Worm (Caenorhabditis elegans) whole organism, dauer: ENCODE results near the gene flp-15.

ENCODE experiments used
- unc-62 ChIP-seq: sonication (generic microtip); optimal IDR thresholded peaks from 2 replicates; lab custom pipeline; 2017; ENCODE audit warnings: missing biosample characterization, missing genetic modification reagents, missing genetic modification characterization

The flp-15 gene

DNA sequence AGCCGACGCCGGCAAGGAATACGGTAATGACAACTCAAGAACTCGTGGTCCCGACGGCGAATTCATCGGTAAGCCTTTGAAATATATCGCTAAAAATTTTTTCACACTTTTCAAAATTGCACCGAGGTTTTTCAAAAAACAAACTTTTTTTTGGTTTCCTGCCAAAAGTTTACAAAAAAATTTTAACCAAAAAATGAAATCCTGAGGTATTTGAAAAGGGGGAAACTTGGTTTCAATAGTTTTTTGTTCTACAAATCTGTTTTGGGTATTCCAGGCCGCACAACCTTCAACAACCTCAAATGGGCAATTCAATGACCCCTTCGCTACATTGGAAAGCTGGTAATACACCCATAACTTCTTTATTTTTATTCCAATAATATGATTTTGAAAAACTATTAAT is 14.4 kb upstream of the flp-15 start:
- no peak for TF ChIP-seq unc-62 (GFP tag; lab: Kevin White, UChicago)

DNA sequence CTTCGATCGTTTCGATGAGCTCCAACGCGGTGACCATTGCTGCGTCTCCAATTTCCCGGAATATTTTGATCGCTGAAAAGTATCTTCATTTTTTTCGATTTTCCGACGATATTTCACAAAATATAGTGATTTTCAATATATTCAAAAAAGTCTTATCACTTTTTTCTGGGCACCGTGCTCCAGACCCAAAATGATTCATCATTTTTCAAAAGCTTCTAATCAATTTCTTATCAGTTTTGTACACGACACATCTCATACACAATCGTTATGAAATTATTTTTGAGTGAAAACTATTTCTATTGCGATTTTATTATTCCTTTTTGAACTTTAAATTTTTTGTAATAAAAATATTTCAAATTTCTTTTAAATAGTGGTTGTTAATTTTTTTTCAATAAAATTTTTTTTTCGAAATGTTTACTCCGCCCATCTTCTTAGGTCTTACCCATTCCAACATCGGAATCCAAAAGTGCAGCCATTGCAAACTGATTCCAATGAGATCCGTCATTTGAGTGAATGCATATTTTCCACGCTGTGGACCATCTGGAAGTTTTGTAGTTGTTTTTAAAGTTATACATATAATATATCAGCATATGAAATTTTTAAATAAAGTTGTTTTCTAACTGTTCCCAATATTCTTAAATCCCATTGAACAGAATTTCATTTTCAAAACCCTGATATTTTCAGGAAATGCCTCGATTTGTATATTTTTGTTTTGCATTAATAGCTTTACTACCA is 11.3 kb upstream of the flp-15 start, which contains the start of gene sid-2:
sid-2 (plus strand) TSS at position 685 of the 735 bp plus-strand sequence.
- no peak for TF ChIP-seq unc-62 (GFP tag; lab: Kevin White, UChicago)

DNA sequence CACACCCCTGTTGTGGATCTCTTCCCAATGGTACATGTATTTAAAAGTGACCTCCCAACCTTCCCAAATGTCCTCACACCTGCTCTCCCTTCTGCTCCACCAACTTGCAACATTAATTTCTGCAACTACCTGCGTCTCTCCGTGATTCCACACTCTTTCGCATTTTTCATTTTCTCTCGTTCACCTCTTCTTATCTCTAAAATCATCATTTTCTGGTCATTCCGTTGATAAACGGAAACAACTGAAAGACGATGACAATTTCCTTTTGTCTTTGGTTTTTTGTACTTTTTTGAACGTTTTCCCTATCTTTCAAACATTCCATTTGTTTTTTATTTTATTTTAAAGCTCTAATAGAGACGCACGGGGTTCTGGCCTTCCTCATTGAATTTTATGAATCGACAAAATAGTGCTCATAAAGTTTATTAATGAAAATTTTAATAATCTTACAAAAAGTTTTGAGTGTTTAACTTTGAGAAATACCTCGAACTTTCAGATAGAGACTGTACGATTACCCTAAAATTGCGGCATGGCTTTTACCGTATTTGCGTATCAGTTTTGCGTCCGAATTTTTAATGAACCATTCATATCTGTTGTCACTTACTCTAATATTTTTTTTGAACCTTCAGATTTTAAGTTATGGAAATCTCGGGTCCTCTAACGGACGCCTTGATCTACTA is 5.2 kb upstream of the flp-15 start, which contains the start of gene aqp-11:
aqp-11 (plus strand) TSS at position 627 of the 677 bp plus-strand sequence.
- no peak for TF ChIP-seq unc-62 (GFP tag; lab: Kevin White, UChicago)

DNA sequence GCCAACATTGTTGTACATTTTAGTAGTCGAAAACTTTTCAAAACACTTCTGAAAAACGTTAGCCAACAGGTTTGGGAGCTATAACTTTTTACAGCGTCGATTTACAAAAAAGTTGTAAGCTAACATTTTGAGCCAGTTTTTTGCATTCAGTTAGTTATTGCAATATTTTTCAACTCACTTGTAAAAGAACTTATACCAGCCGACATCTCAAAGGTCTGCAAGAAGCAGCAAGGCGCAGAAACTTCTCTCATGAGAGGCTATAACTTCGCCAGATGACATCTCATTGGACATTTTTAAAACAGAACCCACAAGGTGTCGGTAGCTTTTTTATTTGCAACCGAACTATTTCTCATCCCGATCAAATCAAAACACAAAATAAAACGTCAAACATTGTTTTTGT is 1.9 kb upstream of the flp-15 start:
- no peak for TF ChIP-seq unc-62 (GFP tag; lab: Kevin White, UChicago)

DNA sequence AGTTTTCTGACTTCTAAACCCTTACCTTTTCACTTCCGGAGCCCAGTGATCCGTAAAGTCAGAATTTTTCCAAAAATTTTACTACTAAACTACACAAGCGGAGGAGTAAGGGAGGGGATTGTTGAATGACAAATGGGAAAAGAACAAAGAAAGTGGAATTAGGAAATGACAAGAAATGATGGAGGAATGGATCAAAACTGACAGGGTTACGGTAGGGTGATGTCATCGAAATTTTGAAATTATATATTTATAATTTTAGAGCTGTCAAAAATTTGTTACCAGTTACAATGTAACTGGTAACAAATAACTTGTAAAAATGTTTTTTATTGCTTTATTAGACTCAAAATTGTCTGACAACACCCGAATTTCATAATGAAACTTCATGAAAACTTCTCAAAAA is 1.2 kb downstream of the flp-15 start:
- no peak for TF ChIP-seq unc-62 (GFP tag; lab: Kevin White, UChicago)

DNA sequence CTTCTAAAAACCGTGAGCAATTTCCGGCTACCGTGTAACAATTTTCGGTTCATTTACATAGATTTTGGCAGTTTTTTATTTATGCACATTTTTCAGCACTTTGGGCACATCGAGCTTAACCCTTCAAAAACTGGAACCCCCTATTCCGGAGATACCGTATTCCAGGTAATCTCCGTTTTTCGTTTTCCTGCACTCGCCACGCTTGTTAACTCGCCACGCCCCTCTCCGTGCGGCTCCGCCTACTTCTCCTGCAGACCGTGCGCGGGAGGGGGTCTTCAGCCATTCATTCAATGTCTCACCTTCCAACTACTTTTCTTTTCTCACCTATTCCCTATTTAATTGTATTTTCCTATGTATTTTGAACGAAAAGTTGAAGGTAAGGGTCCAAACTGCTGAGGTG is 7.5 kb downstream of the flp-15 start:
- no peak for TF ChIP-seq unc-62 (GFP tag; lab: Kevin White, UChicago)

DNA sequence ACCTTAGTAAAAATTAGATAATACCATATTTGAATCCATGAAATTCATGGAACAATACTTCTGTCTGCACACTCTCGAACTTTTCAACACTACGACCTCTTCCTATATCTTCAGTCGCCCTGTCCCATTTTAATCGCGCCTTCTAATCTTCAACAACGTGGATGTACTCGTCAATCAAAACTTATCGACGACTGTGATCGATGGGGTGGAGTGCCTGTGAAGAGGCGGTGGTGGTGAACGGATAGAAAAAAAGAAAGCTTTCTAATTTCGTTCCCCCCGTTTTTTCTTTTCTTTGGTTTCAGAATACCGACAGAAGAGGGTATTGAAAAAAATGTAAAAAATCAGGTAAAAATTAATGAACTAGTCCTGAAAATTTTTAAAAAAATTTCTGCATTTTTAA is 8.6 kb downstream of the flp-15 start:
- TF ChIP-seq unc-62 (GFP tag; lab: Kevin White, UChicago): no peak

DNA sequence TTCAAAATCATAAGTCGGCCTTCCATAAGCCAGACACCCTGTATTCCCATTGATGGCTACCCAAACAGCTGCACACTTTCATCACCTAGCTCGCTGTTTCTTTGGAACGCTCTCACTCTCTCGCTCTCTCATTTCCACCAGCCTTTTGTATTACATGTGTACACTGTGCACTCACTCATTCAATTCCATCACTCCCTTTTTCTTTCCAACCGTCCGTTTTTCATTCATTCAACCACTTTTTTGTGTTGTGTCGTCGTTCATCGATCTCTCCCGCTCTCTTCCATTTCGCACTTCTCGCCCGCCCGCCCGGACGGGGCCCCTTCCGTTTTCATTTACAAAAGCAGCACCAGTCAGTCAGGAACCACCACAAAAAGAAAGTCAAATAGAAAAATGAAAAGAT is 9.7 kb downstream of the flp-15 start:
- TF ChIP-seq unc-62 (GFP tag; lab: Kevin White, UChicago): no peak

DNA sequence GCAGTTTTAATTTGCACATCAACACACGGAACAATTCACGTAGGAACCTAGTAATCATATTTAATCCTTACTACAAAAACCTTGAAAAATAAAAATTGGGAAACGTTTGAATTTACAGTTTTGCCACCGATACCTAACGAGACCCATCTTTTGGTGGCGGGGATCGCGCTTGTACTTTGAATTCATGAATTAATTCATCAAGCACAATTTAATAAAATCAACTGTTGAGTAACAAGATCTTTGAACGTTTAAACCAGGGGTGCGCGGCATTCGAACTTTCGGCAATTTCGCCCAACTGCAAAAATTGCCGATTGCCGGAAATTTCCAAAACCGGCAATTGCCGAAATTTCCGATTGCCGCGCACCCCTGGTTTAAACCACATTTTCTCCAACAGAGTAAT is 11.0 kb downstream of the flp-15 start:
- TF ChIP-seq unc-62 (GFP tag; lab: Kevin White, UChicago): no peak

DNA sequence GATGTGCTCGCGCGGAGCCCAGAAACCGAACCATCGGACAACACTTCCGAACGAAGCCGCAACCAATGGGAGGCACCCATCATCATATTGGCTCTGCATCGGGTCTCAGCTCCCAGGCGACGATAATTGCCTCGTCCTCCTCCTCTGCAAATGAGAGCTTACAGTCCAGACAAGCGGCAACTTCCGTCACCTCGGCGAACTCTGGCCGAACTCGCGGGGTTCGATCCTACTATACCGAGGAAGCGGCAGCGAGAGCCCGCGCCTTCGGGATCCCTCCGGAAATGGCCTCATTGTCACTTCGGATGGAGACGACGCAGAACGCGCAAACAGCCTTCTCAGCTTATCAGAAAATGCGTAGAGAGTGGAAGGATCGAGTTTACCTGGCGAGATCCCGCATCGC is 12.7 kb downstream of the flp-15 start:
- TF ChIP-seq unc-62 (GFP tag; lab: Kevin White, UChicago): no peak

DNA sequence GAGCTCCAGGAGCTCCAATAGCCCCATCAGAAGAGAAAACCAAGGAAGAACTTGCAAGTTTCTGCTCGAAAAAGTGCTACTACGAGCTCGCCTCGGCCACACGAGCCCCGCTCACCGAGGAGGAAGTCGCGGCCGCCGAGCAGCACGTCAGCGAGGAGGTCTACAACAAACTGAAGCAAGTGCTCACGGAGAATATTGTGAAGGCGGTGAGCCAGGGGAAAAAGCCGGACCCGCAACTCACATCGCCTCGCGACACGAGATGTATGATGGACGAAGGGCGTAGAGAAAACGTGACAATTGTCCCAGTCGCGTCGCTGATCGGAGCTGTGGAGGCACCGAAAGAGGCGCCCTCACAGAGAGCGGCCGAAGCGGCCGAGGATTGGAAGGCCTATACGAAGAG is 14.9 kb downstream of the flp-15 start:
- no peak for TF ChIP-seq unc-62 (GFP tag; lab: Kevin White, UChicago)

DNA sequence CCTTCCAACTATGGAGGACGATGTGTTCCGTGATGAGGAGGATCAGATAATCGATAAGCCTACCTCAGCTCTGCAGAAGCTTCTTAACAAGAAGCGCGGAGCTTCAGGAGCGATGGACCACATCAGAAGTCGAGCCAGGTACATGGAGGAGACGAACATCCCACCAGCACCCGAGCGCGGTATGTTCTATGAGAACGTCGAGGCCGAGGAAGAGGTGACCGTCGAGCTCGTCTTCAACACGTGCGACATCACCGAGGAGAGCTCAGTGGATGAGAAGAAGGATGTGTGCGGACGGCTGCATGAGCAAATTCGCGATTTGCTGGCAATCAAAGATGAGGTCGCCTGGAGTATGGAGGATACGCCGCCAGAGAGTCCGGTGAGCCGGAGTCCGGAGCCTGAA is 15.6 kb downstream of the flp-15 start:
- no peak for TF ChIP-seq unc-62 (GFP tag; lab: Kevin White, UChicago)

DNA sequence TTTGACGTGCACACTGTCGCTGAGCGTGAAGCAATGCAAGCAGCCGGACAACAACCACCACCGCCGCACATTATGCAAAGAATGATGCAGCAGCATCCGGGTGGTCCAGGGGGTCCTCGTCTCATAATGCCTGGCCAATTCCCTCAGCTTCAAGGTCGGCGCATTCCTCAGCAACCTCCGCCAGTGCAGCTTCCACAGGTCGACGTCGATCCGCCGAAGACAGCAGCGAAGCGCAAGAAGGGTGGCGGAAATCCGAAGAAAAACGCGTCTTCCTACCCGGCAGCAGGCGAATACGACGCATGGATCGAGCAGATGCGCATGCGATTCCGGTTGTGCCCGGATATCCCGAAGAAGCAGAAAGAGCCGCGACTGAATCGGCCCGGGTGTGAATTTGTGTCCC is 16.2 kb downstream of the flp-15 start:
- TF ChIP-seq unc-62 (GFP tag; lab: Kevin White, UChicago): no peak

DNA sequence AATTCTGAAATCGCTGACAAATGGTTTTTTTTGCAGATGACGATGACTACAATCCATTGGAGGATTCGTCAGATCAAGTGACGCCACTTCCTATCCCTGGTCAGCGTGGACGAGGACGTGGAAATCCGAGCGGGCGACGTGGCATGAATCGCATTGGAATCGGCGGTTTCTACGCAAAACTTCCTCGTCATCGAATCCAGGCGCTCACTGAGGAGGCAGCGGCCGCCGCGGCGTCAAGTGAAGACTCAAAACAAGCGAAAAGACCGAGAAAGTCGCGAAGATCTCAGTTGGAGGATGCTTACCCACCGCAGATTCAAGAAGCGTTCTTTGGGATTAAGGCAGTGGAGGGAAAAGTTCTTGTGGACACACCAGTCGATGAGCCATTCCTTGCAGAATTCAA is 19.1 kb downstream of the flp-15 start:
- TF ChIP-seq unc-62 (GFP tag; lab: Kevin White, UChicago): no peak

DNA sequence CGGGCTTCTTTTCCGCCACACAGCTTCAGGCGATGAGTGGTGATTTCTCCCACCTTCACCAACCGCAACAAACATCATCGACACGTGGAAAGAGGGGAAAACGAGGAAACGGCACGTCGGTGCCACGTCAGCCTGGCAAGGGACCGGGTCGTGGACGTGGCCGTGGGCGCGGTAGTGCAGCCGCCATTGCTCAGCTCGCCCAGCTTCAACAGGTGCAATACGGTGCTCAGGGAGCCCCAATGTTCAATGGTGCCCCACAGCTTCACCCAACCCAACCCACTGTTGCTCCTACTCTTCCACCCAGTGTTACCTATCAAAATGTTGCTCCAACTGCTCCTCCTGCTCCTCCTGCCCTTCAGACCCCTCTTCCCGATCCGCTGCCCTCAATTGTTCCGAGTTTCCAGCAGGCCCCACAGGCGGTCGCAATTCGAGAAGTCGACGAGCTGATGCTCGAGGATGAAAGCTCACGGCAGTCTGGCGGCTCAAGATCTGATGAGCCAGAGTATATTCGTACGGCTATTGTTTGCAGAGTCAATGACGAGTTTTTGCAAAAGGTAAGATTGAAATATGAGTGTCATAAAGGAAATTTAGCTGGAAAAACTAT is 21.7 kb downstream of the flp-15 start:
- TF ChIP-seq unc-62 (GFP tag; lab: Kevin White, UChicago): no peak

DNA sequence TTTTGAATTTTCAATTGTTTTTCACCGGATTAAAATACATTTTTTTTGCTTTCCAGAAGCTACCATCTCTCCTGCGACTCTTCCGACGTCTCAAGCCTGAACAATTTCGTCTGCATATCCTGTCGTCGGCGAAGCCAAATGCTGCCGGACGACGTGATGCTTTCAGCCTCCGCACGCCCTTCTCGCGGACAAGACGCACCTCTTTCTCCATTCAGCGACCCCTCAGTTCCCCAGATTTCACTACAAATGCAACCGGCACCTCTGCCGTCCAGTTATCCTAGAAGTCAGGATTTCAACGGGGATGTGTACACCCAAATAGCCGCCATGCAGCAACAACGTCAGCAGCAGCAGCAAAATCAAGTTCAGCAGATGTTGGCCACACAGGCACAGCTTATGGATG is 23.4 kb downstream of the flp-15 start:
- no peak for TF ChIP-seq unc-62 (GFP tag; lab: Kevin White, UChicago)
